Worm (Caenorhabditis elegans) whole organism, mixed stage, embryonic: ENCODE measurements around the gene Y22F5A.11.

Experiments
- M03D4.4 ChIP-seq: sonication (generic microtip); optimal IDR thresholded peaks from 2 replicates; lab custom pipeline; 2017; ENCODE audit warnings: mild to moderate bottlenecking, missing genetic modification characterization, missing compliant biosample characterization
- ceh-39 ChIP-seq: fragments of 150-350 bp; optimal IDR thresholded peaks from 2 replicates; lab custom pipeline; 2014; ENCODE audit warnings: missing biosample characterization, missing genetic modification characterization
- ceh-83 ChIP-seq: fragments of 200-800 bp; sonication (Bioruptor generic); optimal IDR thresholded peaks from 2 replicates; lab custom pipeline; 2018; ENCODE audit warnings: mild to moderate bottlenecking, missing genetic modification characterization, missing compliant biosample characterization
- ces-1 ChIP-seq: fragments of 150-350 bp; optimal IDR thresholded peaks from 2 replicates; lab custom pipeline; 2014; ENCODE audit warnings: missing biosample characterization, missing genetic modification reagents, missing genetic modification characterization
- elt-1 ChIP-seq: sonication (generic microtip); optimal IDR thresholded peaks from 2 replicates; lab custom pipeline; 2017; ENCODE audit warnings: missing genetic modification characterization, mild to moderate bottlenecking, missing compliant biosample characterization, antibody characterized with exemption, moderate library complexity, borderline replicate concordance; ENCODE audit not compliant: insufficient read depth
- flh-1 ChIP-seq: fragments of 200-800 bp; sonication (Bioruptor generic); optimal IDR thresholded peaks from 2 replicates; lab custom pipeline; 2018; ENCODE audit warnings: mild to moderate bottlenecking, missing genetic modification characterization, moderate library complexity, missing compliant biosample characterization
- hlh-1 ChIP-seq: fragments of 150-350 bp; optimal IDR thresholded peaks from 2 replicates; lab custom pipeline; 2014; ENCODE audit warnings: missing biosample characterization, missing genetic modification reagents, missing genetic modification characterization
- lin-13 ChIP-seq: fragments of 150-350 bp; optimal IDR thresholded peaks from 2 replicates; lab custom pipeline; 2014; ENCODE audit warnings: missing biosample characterization, missing genetic modification characterization
- lin-32 ChIP-seq: fragments of 200-800 bp; sonication (Bioruptor generic); optimal IDR thresholded peaks from 2 replicates; lab custom pipeline; 2018; ENCODE audit warnings: mild to moderate bottlenecking, missing genetic modification characterization, missing compliant biosample characterization
- lsy-2 ChIP-seq: fragments of 150-350 bp; optimal IDR thresholded peaks from 2 replicates; lab custom pipeline; 2014; ENCODE audit warnings: missing biosample characterization, missing genetic modification characterization
- mab-5 ChIP-seq: fragments of 150-350 bp; optimal IDR thresholded peaks from 2 replicates; lab custom pipeline; 2014; ENCODE audit warnings: missing biosample characterization, missing genetic modification characterization
- mep-1 ChIP-seq: fragments of 150-350 bp; optimal IDR thresholded peaks from 2 replicates; lab custom pipeline; 2017; ENCODE audit warnings: missing biosample characterization, missing genetic modification reagents, missing genetic modification characterization, inconsistent platforms
- mls-2 ChIP-seq: sonication (generic microtip); optimal IDR thresholded peaks from 2 replicates; lab custom pipeline; 2016; ENCODE audit warnings: mild to moderate bottlenecking, missing genetic modification characterization, moderate library complexity, missing compliant biosample characterization
- nhr-12 ChIP-seq: fragments of 150-350 bp; optimal IDR thresholded peaks from 2 replicates; lab custom pipeline; 2014; ENCODE audit warnings: missing biosample characterization, missing genetic modification characterization
- nhr-2 ChIP-seq: fragments of 150-350 bp; optimal IDR thresholded peaks from 2 replicates; lab custom pipeline; 2014; ENCODE audit warnings: missing biosample characterization, missing genetic modification characterization
- nhr-237 ChIP-seq: fragments of 150-350 bp; optimal IDR thresholded peaks from 2 replicates; lab custom pipeline; 2014; ENCODE audit warnings: missing biosample characterization, missing genetic modification characterization
- nhr-28 ChIP-seq: fragments of 150-350 bp; optimal IDR thresholded peaks from 2 replicates; lab custom pipeline; 2014; ENCODE audit warnings: missing biosample characterization, missing genetic modification characterization
- nhr-76 ChIP-seq: sonication (generic microtip); optimal IDR thresholded peaks from 2 replicates; lab custom pipeline; 2017; ENCODE audit warnings: missing biosample characterization, missing genetic modification characterization
- pha-4 ChIP-seq: fragments of 150-350 bp; optimal IDR thresholded peaks from 2 replicates; lab custom pipeline; 2018; ENCODE audit warnings: missing biosample characterization, missing genetic modification reagents, missing genetic modification characterization
- snpc-4 ChIP-seq: fragments of 150-350 bp; optimal IDR thresholded peaks from 2 replicates; lab custom pipeline; 2014; ENCODE audit warnings: missing biosample characterization, missing genetic modification characterization
- sptf-1 ChIP-seq: sonication (generic microtip); optimal IDR thresholded peaks from 2 replicates; lab custom pipeline; 2017; ENCODE audit warnings: mild to moderate bottlenecking, missing genetic modification characterization, moderate library complexity, missing compliant biosample characterization
- tbx-8 ChIP-seq: fragments of 200-800 bp; sonication (Bioruptor generic); optimal IDR thresholded peaks from 2 replicates; lab custom pipeline; 2018; ENCODE audit warnings: mild to moderate bottlenecking, missing genetic modification characterization, moderate library complexity, missing compliant biosample characterization
- unc-120 ChIP-seq: sonication (generic microtip); optimal IDR thresholded peaks from 2 replicates; lab custom pipeline; 2017; ENCODE audit warnings: missing genetic modification characterization, missing compliant biosample characterization; ENCODE audit not compliant: poor library complexity, severe bottlenecking
- unc-39 ChIP-seq: fragments of 150-350 bp; optimal IDR thresholded peaks from 2 replicates; lab custom pipeline; 2014; ENCODE audit warnings: missing biosample characterization, missing genetic modification characterization
- unc-62 ChIP-seq: fragments of 150-350 bp; optimal IDR thresholded peaks from 2 replicates; lab custom pipeline; 2014; ENCODE audit warnings: missing biosample characterization, missing genetic modification reagents, missing genetic modification characterization
- zip-8 ChIP-seq: fragments of 150-350 bp; optimal IDR thresholded peaks from 2 replicates; lab custom pipeline; 2014; ENCODE audit warnings: missing biosample characterization, missing genetic modification characterization
- ztf-11 ChIP-seq: fragments of 150-350 bp; optimal IDR thresholded peaks from 2 replicates; lab custom pipeline; 2014; ENCODE audit warnings: missing biosample characterization, missing genetic modification characterization

Y22F5A.11 gene

ce11 chrV:10228360-10228759 lies 47.1 kb downstream of the Y22F5A.11 start, which contains the start of gene fipr-4:
TSS of gene fipr-4 (minus strand) at chrV:10228460.
- TF ChIP-seq unc-62 (GFP tag; lab: Kevin White, UChicago) (no peak), unc-120 (tag; lab: Kevin White, UChicago) (no peak), lin-32 (GFP tag; lab: Kevin White, UChicago) (no peak), lsy-2 (tag; lab: Kevin White, UChicago) (no peak), snpc-4 (tag; lab: Kevin White, UChicago) (no peak), nhr-2 (tag; lab: Kevin White, UChicago) (no peak), unc-39 (tag; lab: Kevin White, UChicago) (no peak), pha-4 (no peak), ztf-11 (tag; lab: Kevin White, UChicago) (no peak), tbx-8 (GFP tag; lab: Kevin White, UChicago) (no peak)

DNA sequence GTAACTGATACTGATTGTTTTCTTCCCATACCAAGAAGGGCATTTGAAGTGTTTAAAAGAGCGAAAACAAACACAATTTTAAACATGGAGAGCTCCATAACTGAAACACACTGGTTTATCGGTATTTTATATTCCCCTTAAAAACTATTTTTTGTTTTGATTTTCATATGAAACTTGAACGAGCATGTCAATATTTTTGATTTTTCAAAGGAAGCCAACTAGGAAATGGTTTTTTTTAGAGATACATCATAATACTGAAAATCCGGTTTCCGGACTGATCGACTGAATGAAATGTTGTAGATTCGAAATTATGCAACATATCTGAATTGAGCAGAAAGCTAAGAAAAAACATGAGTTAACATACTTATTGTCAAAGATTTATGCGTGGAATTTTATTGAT lies 48.1 kb downstream of the Y22F5A.11 start, which contains the start of gene ttr-19:
ttr-19 (minus strand) TSS at position 101 of the 400 bp plus-strand sequence.
- TF ChIP-seq lin-32 (GFP tag; lab: Kevin White, UChicago) (no peak), mls-2 (tag; lab: Kevin White, UChicago) (no peak), lin-13 (no peak), unc-39 (tag; lab: Kevin White, UChicago) (no peak), nhr-28 (tag; lab: Kevin White, UChicago) (no peak), M03D4.4 (tag; lab: Kevin White, UChicago) (no peak), unc-120 (tag; lab: Kevin White, UChicago) (no peak), mab-5 (tag; lab: Kevin White, UChicago) (no peak), sptf-1 (no peak), elt-1 (no peak), mep-1 (no peak), unc-62 (GFP tag; lab: Kevin White, UChicago) (no peak), lsy-2 (tag; lab: Kevin White, UChicago) (no peak), nhr-76 (tag; lab: Kevin White, UChicago) (no peak), flh-1 (GFP tag; lab: Kevin White, UChicago) (no peak), ces-1 (GFP tag; lab: Kevin White, UChicago) (no peak)
- TF ChIP-seq, all 35 proteins: peak for 0

ce11 chrV:10225610-10226009 lies 49.8 kb downstream of the Y22F5A.11 start, which contains the start of gene daf-36:
TSS of gene daf-36 (minus strand) at chrV:10225710.
- TF ChIP-seq ztf-11 (tag; lab: Kevin White, UChicago) (no peak), unc-39 (tag; lab: Kevin White, UChicago) (no peak), M03D4.4 (tag; lab: Kevin White, UChicago) (no peak), nhr-28 (tag; lab: Kevin White, UChicago) (no peak), nhr-12 (tag; lab: Kevin White, UChicago) (no peak), zip-8 (tag; lab: Kevin White, UChicago) (no peak), mep-1 (no peak), mab-5 (tag; lab: Kevin White, UChicago) (no peak), nhr-76 (tag; lab: Kevin White, UChicago) (no peak), hlh-1 (tag; lab: Kevin White, UChicago) (no peak), ceh-83 (GFP tag; lab: Kevin White, UChicago) (no peak), snpc-4 (tag; lab: Kevin White, UChicago) (no peak), nhr-237 (tag; lab: Kevin White, UChicago) (no peak), pha-4 (no peak), ceh-39 (no peak), mls-2 (tag; lab: Kevin White, UChicago) (no peak)
